Worm (Caenorhabditis elegans) whole organism, early embryonic: ENCODE measurements around the gene spd-3.

ENCODE experiments used
- B0310.2 ChIP-seq: sonication (generic microtip); optimal IDR thresholded peaks from 2 replicates; lab custom pipeline; 2016; ENCODE audit warnings: mild to moderate bottlenecking, missing genetic modification characterization, missing compliant biosample characterization
- F13C5.2 ChIP-seq: sonication (generic microtip); optimal IDR thresholded peaks from 2 replicates; lab custom pipeline; 2017; ENCODE audit warnings: mild to moderate bottlenecking, missing genetic modification characterization, inconsistent platforms, missing compliant biosample characterization
- aly-1 ChIP-seq: sonication (generic microtip); optimal IDR thresholded peaks from 2 replicates; lab custom pipeline; 2016; ENCODE audit warnings: missing genetic modification characterization, missing compliant biosample characterization
- ama-1 ChIP-seq: fragments of 150-350 bp; optimal IDR thresholded peaks from 2 replicates; lab custom pipeline; 2014
- ceh-13 ChIP-seq: fragments of 200-800 bp; sonication (Bioruptor generic); optimal IDR thresholded peaks from 2 replicates; lab custom pipeline; 2018; ENCODE audit warnings: mild to moderate bottlenecking, missing genetic modification characterization, missing compliant biosample characterization
- ceh-36 ChIP-seq: sonication (generic microtip); optimal IDR thresholded peaks from 2 replicates; lab custom pipeline; 2016; ENCODE audit warnings: missing genetic modification characterization, inconsistent platforms, missing compliant biosample characterization
- ets-7 ChIP-seq: sonication (generic microtip); optimal IDR thresholded peaks from 2 replicates; lab custom pipeline; 2016; ENCODE audit warnings: missing genotype, missing genetic modification characterization, missing compliant biosample characterization
- flt-1 ChIP-seq: fragments of 200-800 bp; sonication (Bioruptor generic); IDR thresholded peaks from 2 replicates; pipeline ENCODE4 v1.3.6; 2022; ENCODE audit warnings: missing genetic modification characterization, missing compliant biosample characterization
- hmbx-1 ChIP-seq: sonication (generic microtip); optimal IDR thresholded peaks from 2 replicates; lab custom pipeline; 2016; ENCODE audit warnings: mild to moderate bottlenecking, missing genetic modification characterization, missing compliant biosample characterization
- hmg-4 ChIP-seq: fragments of 200-800 bp; sonication (Bioruptor generic); optimal IDR thresholded peaks from 2 replicates; lab custom pipeline; 2018; ENCODE audit warnings: mild to moderate bottlenecking, missing genetic modification characterization, missing compliant biosample characterization
- hnd-1 ChIP-seq: sonication (generic microtip); optimal IDR thresholded peaks from 2 replicates; lab custom pipeline; 2016; ENCODE audit warnings: missing genetic modification characterization, missing compliant biosample characterization
- pes-1 ChIP-seq: fragments of 200-800 bp; sonication (Bioruptor generic); IDR thresholded peaks from 2 replicates; pipeline ENCODE4 v1.3.6; 2022; ENCODE audit warnings: missing genetic modification reagents, missing genetic modification characterization, missing compliant biosample characterization
- scrt-1 ChIP-seq: fragments of 200-800 bp; sonication (Bioruptor generic); IDR thresholded peaks from 2 replicates; pipeline ENCODE4 v1.3.6; 2022; ENCODE audit warnings: missing genetic modification characterization, missing compliant biosample characterization
- sea-1 ChIP-seq: fragments of 200-800 bp; sonication (Bioruptor generic); conservative IDR thresholded peaks from 2 replicates; pipeline ENCODE4 v1.3.6; 2022; ENCODE audit warnings: missing genetic modification characterization, missing compliant biosample characterization
- tbx-11 ChIP-seq: fragments of 200-800 bp; sonication (Bioruptor generic); IDR thresholded peaks from 2 replicates; pipeline ENCODE4 v1.3.6; 2022; ENCODE audit warnings: missing genetic modification characterization, missing compliant biosample characterization
- tbx-37 ChIP-seq: fragments of 200-800 bp; sonication (Bioruptor generic); conservative IDR thresholded peaks from 2 replicates; pipeline ENCODE4 v1.3.6; 2022; ENCODE audit warnings: missing genetic modification reagents, missing genetic modification characterization, missing compliant biosample characterization
- tra-4 ChIP-seq: sonication (generic microtip); optimal IDR thresholded peaks from 2 replicates; lab custom pipeline; 2017; ENCODE audit warnings: missing genetic modification characterization, missing compliant biosample characterization

The spd-3 gene

ce11 chrIV:6751213-6751612 lies 11.3 kb upstream of the spd-3 start:
- TF ChIP-seq hnd-1 (tag; lab: Kevin White, UChicago) (no peak), hmg-4 (no peak), F13C5.2 (tag; lab: Kevin White, UChicago) (no peak), ama-1 (no peak)

ce11 chrIV:6756374-6756773 lies 6.1 kb upstream of the spd-3 start:
- TF ChIP-seq ceh-36 (tag; lab: Kevin White, UChicago) (peak; percentile 71), tbx-37 (peak; percentile 81), tbx-11 (GFP tag; lab: Robert Waterston, UW) (peak; percentile 80), F13C5.2 (tag; lab: Kevin White, UChicago) (peak; percentile 94), ets-7 (tag; lab: Kevin White, UChicago) (peak; percentile 69), flt-1 (peak; percentile 78), ama-1 (no peak), hmg-4 (peak; percentile 91), hmbx-1 (tag; lab: Kevin White, UChicago) (peak; percentile 27), B0310.2 (tag; lab: Kevin White, UChicago) (peak; percentile 47), pes-1 (GFP tag; lab: Robert Waterston, UW) (no peak; the same call in 1 of the 2 replicates), sea-1 (GFP tag; lab: Robert Waterston, UW) (peak; percentile 91), tra-4 (tag; lab: Kevin White, UChicago) (no peak), scrt-1 (GFP tag; lab: Robert Waterston, UW) (peak; percentile 83), ceh-13 (GFP tag; lab: Kevin White, UChicago) (peak; percentile 55), hnd-1 (tag; lab: Kevin White, UChicago) (peak; percentile 60), aly-1 (tag; lab: Kevin White, UChicago) (peak; percentile 82)

ce11 chrIV:6757011-6757410 lies 5.5 kb upstream of the spd-3 start, which contains the start of gene usp-4:
Gene usp-4 (plus strand): TSS chrIV:6757311.
- TF ChIP-seq F13C5.2 (tag; lab: Kevin White, UChicago): no peak
- no peak for TF ChIP-seq hmbx-1 (tag; lab: Kevin White, UChicago)
- no peak for TF ChIP-seq flt-1
- no peak for TF ChIP-seq tbx-11 (GFP tag; lab: Robert Waterston, UW)
- TF ChIP-seq ceh-36 (tag; lab: Kevin White, UChicago): no peak
- TF ChIP-seq sea-1 (GFP tag; lab: Robert Waterston, UW): no peak
- no peak for TF ChIP-seq ama-1
- no peak for TF ChIP-seq aly-1 (tag; lab: Kevin White, UChicago)
- TF ChIP-seq hnd-1 (tag; lab: Kevin White, UChicago): no peak

ce11 chrIV:6757614-6758013 lies 4.9 kb upstream of the spd-3 start:
- TF ChIP-seq sea-1 (GFP tag; lab: Robert Waterston, UW) (no peak), ceh-13 (GFP tag; lab: Kevin White, UChicago) (no peak), ceh-36 (tag; lab: Kevin White, UChicago) (no peak), pes-1 (GFP tag; lab: Robert Waterston, UW) (no peak), flt-1 (no peak), aly-1 (tag; lab: Kevin White, UChicago) (no peak), tra-4 (tag; lab: Kevin White, UChicago) (no peak), tbx-37 (no peak), hnd-1 (tag; lab: Kevin White, UChicago) (no peak), tbx-11 (GFP tag; lab: Robert Waterston, UW) (no peak), ama-1 (no peak), hmg-4 (no peak), F13C5.2 (tag; lab: Kevin White, UChicago) (no peak), scrt-1 (GFP tag; lab: Robert Waterston, UW) (no peak), B0310.2 (tag; lab: Kevin White, UChicago) (no peak), ets-7 (tag; lab: Kevin White, UChicago) (no peak)

ce11 chrIV:6767240-6767639 lies 4.7 kb downstream of the spd-3 start:
- TF ChIP-seq F13C5.2 (tag; lab: Kevin White, UChicago) (peak; percentile 1), B0310.2 (tag; lab: Kevin White, UChicago) (no peak)

ce11 chrIV:6770407-6770883 lies 7.9 kb downstream of the spd-3 start, which contains the start of gene anat-1:
Gene anat-1 (plus strand): TSS chrIV:6770833.
- TF ChIP-seq ets-7 (tag; lab: Kevin White, UChicago) (no peak), aly-1 (tag; lab: Kevin White, UChicago) (no peak), flt-1 (no peak), scrt-1 (GFP tag; lab: Robert Waterston, UW) (no peak), hnd-1 (tag; lab: Kevin White, UChicago) (no peak), tra-4 (tag; lab: Kevin White, UChicago) (no peak), ceh-13 (GFP tag; lab: Kevin White, UChicago) (no peak), ama-1 (no peak), ceh-36 (tag; lab: Kevin White, UChicago) (no peak), sea-1 (GFP tag; lab: Robert Waterston, UW) (no peak), hmg-4 (no peak), hmbx-1 (tag; lab: Kevin White, UChicago) (no peak), tbx-11 (GFP tag; lab: Robert Waterston, UW) (no peak), F13C5.2 (tag; lab: Kevin White, UChicago) (no peak), B0310.2 (tag; lab: Kevin White, UChicago) (no peak), tbx-37 (no peak)

- no peak for TF ChIP-seq pes-1 (GFP tag; lab: Robert Waterston, UW)
- TF ChIP-seq sea-1 (GFP tag; lab: Robert Waterston, UW): no peak
- no peak for TF ChIP-seq tbx-37
- no peak for TF ChIP-seq ets-7 (tag; lab: Kevin White, UChicago)
- TF ChIP-seq ceh-13 (GFP tag; lab: Kevin White, UChicago): no peak
- TF ChIP-seq hmbx-1 (tag; lab: Kevin White, UChicago): no peak
- no peak for TF ChIP-seq F13C5.2 (tag; lab: Kevin White, UChicago)
- no peak for TF ChIP-seq flt-1
- no peak for TF ChIP-seq B0310.2 (tag; lab: Kevin White, UChicago)
- no peak for TF ChIP-seq hnd-1 (tag; lab: Kevin White, UChicago)
- TF ChIP-seq aly-1 (tag; lab: Kevin White, UChicago): no peak
- no peak for TF ChIP-seq tbx-11 (GFP tag; lab: Robert Waterston, UW)
- no peak for TF ChIP-seq scrt-1 (GFP tag; lab: Robert Waterston, UW)
- TF ChIP-seq ceh-36 (tag; lab: Kevin White, UChicago): no peak
- TF ChIP-seq tra-4 (tag; lab: Kevin White, UChicago): no peak
- TF ChIP-seq ama-1: no peak
- TF ChIP-seq hmg-4: no peak
These were observed 9.0 kb downstream of the spd-3 start for ce11 chrIV:6771556-6771955.
